Fruit fly (Drosophila melanogaster) S2 (cell line): ENCODE measurements around the gene CG10560.

Experiments used
- CG8478 ChIP-seq: fragments of >200 bp; optimal IDR thresholded peaks from 2 replicates; lab custom pipeline; 2018
- CTCF ChIP-seq, 2 experiments: fragments of >200 bp; optimal IDR thresholded peaks; 2 replicates each; lab custom pipeline; 2018

Gene CG10560

dm6 chr3R:25320051-25320705 is at the start of gene CG10560:
Gene CG10560, minus strand, starts transcription at chr3R:25320101.
- TF ChIP-seq CG8478 (lab: Kevin White, UChicago) (no peak), CTCF (optimal IDR thresholded peaks at IDR 0.05; lab: Kevin White, UChicago) (no peak)

dm6 chr3R:25357985-25358384 is 38.1 kb upstream of the CG10560 start, which contains the start of gene ND-49L:
Gene ND-49L, plus strand, starts transcription at chr3R:25358285.
- TF ChIP-seq CTCF (optimal IDR thresholded peaks at IDR 0.05; lab: Kevin White, UChicago), result no peak
- TF ChIP-seq CG8478 (lab: Kevin White, UChicago), result no peak

dm6 chr3R:25346899-25347298 is 27.0 kb upstream of the CG10560 start, which contains the start of gene tobi:
Gene tobi, minus strand, starts transcription at chr3R:25346921.
- TF ChIP-seq CTCF (optimal IDR thresholded peaks at IDR 0.05; lab: Kevin White, UChicago), result no peak
- TF ChIP-seq CG8478 (lab: Kevin White, UChicago), result no peak

- no peak for TF ChIP-seq CG8478 (lab: Kevin White, UChicago)
- TF ChIP-seq CTCF (optimal IDR thresholded peaks at IDR 0.05; lab: Kevin White, UChicago), result no peak
Measured at dm6 chr3R:25339952-25340351, 20.1 kb upstream of the CG10560 start, which contains the start of gene rha. Gene rha, plus strand, starts transcription at chr3R:25340252.

dm6 chr3R:25335065-25335464 is 15.2 kb upstream of the CG10560 start, which contains the start of the genes CG10669 and CG11902:
Gene CG10669, minus strand, starts transcription at chr3R:25335243.
Gene CG11902, plus strand, starts transcription at chr3R:25335257.
- no peak for TF ChIP-seq CTCF (optimal IDR thresholded peaks at IDR 0.05; lab: Kevin White, UChicago)
- TF ChIP-seq CG8478 (lab: Kevin White, UChicago), result no peak

dm6 chr3R:25331103-25331502 is 11.2 kb upstream of the CG10560 start, which contains the start of gene CHKov2:
Gene CHKov2, minus strand, starts transcription at chr3R:25331203.
- TF ChIP-seq CG8478 (lab: Kevin White, UChicago) (no peak), CTCF (optimal IDR thresholded peaks at IDR 0.05; lab: Kevin White, UChicago) (no peak)

- no peak for TF ChIP-seq CG8478 (lab: Kevin White, UChicago)
- no peak for TF ChIP-seq CTCF (optimal IDR thresholded peaks at IDR 0.05; lab: Kevin White, UChicago)
Measured at dm6 chr3R:25329079-25329478, 9.2 kb upstream of the CG10560 start, which contains the start of gene CHKov1. Gene CHKov1, minus strand, starts transcription at chr3R:25329316.

- TF ChIP-seq CTCF (optimal IDR thresholded peaks at IDR 0.05; lab: Kevin White, UChicago) (no peak), CG8478 (lab: Kevin White, UChicago) (no peak)
Measured at dm6 chr3R:25322657-25323056, 2.8 kb upstream of the CG10560 start, which contains the start of gene CG10562. Gene CG10562, minus strand, starts transcription at chr3R:25322757.

- TF ChIP-seq CTCF (optimal IDR thresholded peaks at IDR 0.05; lab: Kevin White, UChicago), result no peak
Measured at dm6 chr3R:25321681-25322080, 1.8 kb upstream of the CG10560 start.

dm6 chr3R:25320898-25321297 is 997 bp upstream of the CG10560 start:
- TF ChIP-seq CG8478 (lab: Kevin White, UChicago) (no peak), CTCF (optimal IDR thresholded peaks at IDR 0.05; lab: Kevin White, UChicago) (no peak)

dm6 chr3R:25318011-25318410 is 1.9 kb downstream of the CG10560 start, which contains the start of gene CG10553:
Gene CG10553, minus strand, starts transcription at chr3R:25318111.
- TF ChIP-seq CTCF (optimal IDR thresholded peaks at IDR 0.05; lab: Kevin White, UChicago) (no peak), CG8478 (lab: Kevin White, UChicago) (no peak)

dm6 chr3R:25316016-25316415 is 3.9 kb downstream of the CG10560 start, which contains the start of gene CG10559:
Gene CG10559, minus strand, starts transcription at chr3R:25316116.
- TF ChIP-seq CTCF (optimal IDR thresholded peaks at IDR 0.05; lab: Kevin White, UChicago) (no peak), CG8478 (lab: Kevin White, UChicago) (no peak)

dm6 chr3R:25313771-25314170 is 6.1 kb downstream of the CG10560 start, which contains the start of gene CG31087:
Gene CG31087, minus strand, starts transcription at chr3R:25313833.
- no peak for TF ChIP-seq CG8478 (lab: Kevin White, UChicago)
- no peak for TF ChIP-seq CTCF (optimal IDR thresholded peaks at IDR 0.05; lab: Kevin White, UChicago)

- peak; percentile 69 to 78 for TF ChIP-seq CTCF (optimal IDR thresholded peaks at IDR 0.05; lab: Kevin White, UChicago)
- TF ChIP-seq CG8478 (lab: Kevin White, UChicago), result no peak
Measured at dm6 chr3R:25312583-25312982, 7.3 kb downstream of the CG10560 start.

- TF ChIP-seq CG8478 (lab: Kevin White, UChicago) (no peak), CTCF (optimal IDR thresholded peaks at IDR 0.05; lab: Kevin White, UChicago) (no peak)
Measured at dm6 chr3R:25310843-25311242, 9.1 kb downstream of the CG10560 start, which contains the start of gene CG31099. Gene CG31099, minus strand, starts transcription at chr3R:25310943.
